Fruit fly (Drosophila melanogaster) whole organism: ENCODE measurements around the gene CG34299.

Source experiments
- CG8478 ChIP-seq: fragments of >200 bp; optimal IDR thresholded peaks from 2 replicates; lab custom pipeline; 2018; ENCODE audit warnings: inconsistent platforms
- Dll ChIP-seq: fragments of >200 bp; optimal IDR thresholded peaks from 2 replicates; lab custom pipeline; 2017
- EcR ChIP-seq, 2 experiments: fragments of >200 bp; optimal IDR thresholded peaks; 2 replicates each; lab custom pipeline; 2017; ENCODE audit warnings: missing biosample characterization in 2 of 2, missing genetic modification characterization in 2 of 2, missing genetic modification reagents in 2 of 2
- pan ChIP-seq: fragments of >200 bp; optimal IDR thresholded peaks from 2 replicates; lab custom pipeline; 2017
- psq ChIP-seq: fragments of >200 bp; optimal IDR thresholded peaks from 2 replicates; lab custom pipeline; 2017
- usp ChIP-seq: fragments of >200 bp; optimal IDR thresholded peaks from 2 replicates; lab custom pipeline; 2017; ENCODE audit warnings: missing biosample characterization, missing genetic modification characterization, mixed read lengths

Gene CG34299

DNA sequence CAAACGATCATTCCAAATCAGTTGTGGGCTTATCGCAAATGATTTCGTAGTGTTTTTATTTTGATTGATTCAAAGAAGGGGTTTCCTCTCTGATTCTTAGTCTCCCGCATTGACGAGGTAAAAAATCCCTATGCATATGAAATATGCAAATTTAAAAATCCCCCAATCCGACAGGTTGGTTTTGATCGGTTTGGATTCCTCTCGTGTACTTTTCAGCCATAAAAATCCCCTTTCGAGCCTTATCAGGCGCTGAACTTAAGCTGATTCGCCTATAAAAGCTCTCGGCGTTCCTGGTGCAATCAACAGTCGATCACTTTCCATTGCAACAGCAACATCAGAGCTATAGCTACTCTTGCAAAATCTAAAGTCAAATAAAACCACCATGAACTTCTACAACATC lies 37.5 kb upstream of the CG34299 start, which contains the start of gene CecA2:
CecA2 (plus strand) TSS at position 301 of the 400 bp plus-strand sequence.
- TF ChIP-seq EcR (GFP tag; optimal IDR thresholded peaks at IDR 0.05; lab: Kevin White, UChicago) (no peak), Dll (lab: Kevin White, UChicago) (no peak), CG8478 (no peak), usp (GFP tag; lab: Kevin White, UChicago) (no peak), psq (lab: Kevin White, UChicago) (no peak), pan (lab: Kevin White, UChicago) (no peak)

dm6 chr3R:30213697-30214096 lies 35.7 kb upstream of the CG34299 start, which contains the start of gene CecB:
Gene CecB (minus strand): TSS chr3R:30213797.
- TF ChIP-seq psq (lab: Kevin White, UChicago) (no peak), Dll (lab: Kevin White, UChicago) (no peak), EcR (GFP tag; optimal IDR thresholded peaks at IDR 0.05; lab: Kevin White, UChicago) (no peak), pan (lab: Kevin White, UChicago) (no peak), usp (GFP tag; lab: Kevin White, UChicago) (no peak), CG8478 (no peak)

DNA sequence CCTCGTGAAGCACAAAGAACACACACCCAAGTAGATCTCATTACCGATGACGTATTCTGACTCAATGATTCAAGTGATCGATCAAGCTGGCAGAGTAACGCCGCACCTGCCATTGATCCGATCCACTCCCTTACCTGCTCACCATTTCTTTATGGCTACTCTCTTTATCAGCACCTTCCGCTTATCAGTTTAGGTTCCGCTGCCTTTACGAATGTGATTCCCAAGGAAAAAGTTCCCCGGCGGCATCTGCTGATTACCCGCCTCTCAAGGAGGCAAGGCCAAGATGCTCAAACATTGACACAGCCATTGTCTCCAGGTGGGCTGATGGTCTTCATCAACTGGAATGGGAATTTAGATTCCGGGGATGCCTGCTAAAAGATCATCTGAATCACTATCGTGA lies 34.4 kb upstream of the CG34299 start:
- TF ChIP-seq usp (GFP tag; lab: Kevin White, UChicago) = no peak

dm6 chr3R:30216210-30216609 lies 33.2 kb upstream of the CG34299 start, which contains the start of gene CecC:
Gene CecC (plus strand): TSS chr3R:30216484.
- TF ChIP-seq Dll (lab: Kevin White, UChicago) = no peak
- TF ChIP-seq EcR (GFP tag; optimal IDR thresholded peaks at IDR 0.05; lab: Kevin White, UChicago) = no peak
- TF ChIP-seq usp (GFP tag; lab: Kevin White, UChicago) = no peak

dm6 chr3R:30222236-30222635 lies 27.1 kb upstream of the CG34299 start:
- no peak for TF ChIP-seq usp (GFP tag; lab: Kevin White, UChicago)
- no peak for TF ChIP-seq Dll (lab: Kevin White, UChicago)
- TF ChIP-seq CG8478 = no peak
- no peak for TF ChIP-seq EcR (GFP tag; optimal IDR thresholded peaks at IDR 0.05; lab: Kevin White, UChicago)
- TF ChIP-seq pan (lab: Kevin White, UChicago) = no peak
- TF ChIP-seq psq (lab: Kevin White, UChicago) = no peak

dm6 chr3R:30224577-30224976 lies 24.8 kb upstream of the CG34299 start:
- TF ChIP-seq CG8478 (no peak), EcR (GFP tag; optimal IDR thresholded peaks at IDR 0.05; lab: Kevin White, UChicago) (no peak), psq (lab: Kevin White, UChicago) (no peak), pan (lab: Kevin White, UChicago) (no peak)

DNA sequence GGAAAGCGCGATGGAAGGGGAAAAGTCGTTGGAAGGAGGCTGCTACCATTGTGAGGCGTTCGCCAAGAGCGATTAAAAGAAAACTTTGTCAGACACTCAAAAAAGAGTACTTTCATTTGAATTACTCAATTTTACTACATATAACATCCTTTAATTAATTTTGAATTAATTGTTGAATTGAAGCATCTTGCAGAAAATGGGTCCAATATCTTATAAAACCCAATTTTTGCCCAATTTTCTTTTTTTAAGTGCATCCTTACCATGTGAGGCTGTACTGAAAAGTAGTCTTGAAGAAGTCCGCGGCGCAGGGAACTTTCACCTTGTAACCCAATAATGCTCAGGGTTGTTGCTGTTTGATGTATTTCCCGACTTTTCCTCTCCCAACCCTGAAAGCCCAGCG lies 14.1 kb upstream of the CG34299 start:
- TF ChIP-seq pan (lab: Kevin White, UChicago) (no peak), CG8478 (no peak), EcR (GFP tag; optimal IDR thresholded peaks at IDR 0.05; lab: Kevin White, UChicago) (no peak), psq (lab: Kevin White, UChicago) (no peak), Dll (lab: Kevin White, UChicago) (no peak), usp (GFP tag; lab: Kevin White, UChicago) (no peak)

- TF ChIP-seq pan (lab: Kevin White, UChicago) = no peak
- no peak for TF ChIP-seq EcR (GFP tag; optimal IDR thresholded peaks at IDR 0.05; lab: Kevin White, UChicago)
- TF ChIP-seq psq (lab: Kevin White, UChicago) = no peak
- no peak for TF ChIP-seq usp (GFP tag; lab: Kevin White, UChicago)
- TF ChIP-seq CG8478 = no peak
- no peak for TF ChIP-seq Dll (lab: Kevin White, UChicago)
These were observed 12.4 kb upstream of the CG34299 start for dm6 chr3R:30236994-30237393.

DNA sequence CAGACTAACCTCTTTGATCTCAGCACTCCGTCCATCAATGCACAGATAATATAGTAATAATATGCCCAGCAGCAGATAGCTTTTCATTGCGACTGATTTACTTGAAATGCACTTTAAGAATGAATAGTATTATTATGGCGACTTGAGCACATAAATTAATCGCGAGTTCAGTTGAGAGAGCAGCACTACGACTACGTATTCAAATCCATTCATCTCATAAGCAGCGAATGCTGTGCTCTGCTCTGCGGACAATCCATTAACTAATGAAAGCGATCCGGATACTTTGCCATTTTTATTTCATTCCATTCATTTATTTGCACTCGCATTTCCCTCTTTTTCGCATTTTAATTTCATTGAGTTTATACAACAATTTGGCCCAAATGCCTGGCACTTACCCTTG lies 11.7 kb upstream of the CG34299 start, which contains the start of gene CG43448:
CG43448 (minus strand) TSS at position 101 of the 400 bp plus-strand sequence.
- TF ChIP-seq EcR (GFP tag; optimal IDR thresholded peaks at IDR 0.05; lab: Kevin White, UChicago) (no peak), Dll (lab: Kevin White, UChicago) (no peak), CG8478 (no peak), usp (GFP tag; lab: Kevin White, UChicago) (no peak), psq (lab: Kevin White, UChicago) (no peak), pan (lab: Kevin White, UChicago) (no peak)

DNA sequence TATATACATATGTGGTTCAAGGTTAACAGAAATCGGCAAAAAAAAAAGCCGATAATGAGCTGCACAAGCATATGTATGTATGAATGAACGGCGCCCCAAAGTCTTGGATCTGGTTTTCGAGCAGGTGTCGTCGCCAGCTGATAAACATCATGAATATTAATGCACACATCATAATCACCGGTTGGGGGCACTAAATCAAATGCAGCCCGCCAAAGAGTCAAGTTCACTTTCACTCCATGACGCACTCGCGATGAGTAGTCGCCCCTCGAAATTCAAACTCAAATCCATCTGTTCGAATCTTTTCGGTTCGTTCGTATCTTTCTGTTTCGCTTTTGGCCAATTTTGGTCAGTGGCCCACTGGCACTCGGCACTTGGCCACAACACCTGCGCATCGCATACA lies 9.1 kb upstream of the CG34299 start:
- TF ChIP-seq Dll (lab: Kevin White, UChicago) (no peak), CG8478 (no peak), usp (GFP tag; lab: Kevin White, UChicago) (no peak), pan (lab: Kevin White, UChicago) (no peak), psq (lab: Kevin White, UChicago) (no peak), EcR (GFP tag; optimal IDR thresholded peaks at IDR 0.05; lab: Kevin White, UChicago) (no peak)

- no peak for TF ChIP-seq Dll (lab: Kevin White, UChicago)
- no peak for TF ChIP-seq psq (lab: Kevin White, UChicago)
- no peak for TF ChIP-seq pan (lab: Kevin White, UChicago)
- TF ChIP-seq CG8478 = no peak
- TF ChIP-seq EcR (GFP tag; optimal IDR thresholded peaks at IDR 0.05; lab: Kevin White, UChicago) = no peak
- no peak for TF ChIP-seq usp (GFP tag; lab: Kevin White, UChicago)
These were observed 6.0 kb upstream of the CG34299 start, which contains the start of gene CG9737 for dm6 chr3R:30243262-30243815. Gene CG9737 (minus strand): TSS chr3R:30243312.
